Fruit fly (Drosophila melanogaster): ENCODE measurements around the gene CG31909.

The CG31909 gene

DNA sequence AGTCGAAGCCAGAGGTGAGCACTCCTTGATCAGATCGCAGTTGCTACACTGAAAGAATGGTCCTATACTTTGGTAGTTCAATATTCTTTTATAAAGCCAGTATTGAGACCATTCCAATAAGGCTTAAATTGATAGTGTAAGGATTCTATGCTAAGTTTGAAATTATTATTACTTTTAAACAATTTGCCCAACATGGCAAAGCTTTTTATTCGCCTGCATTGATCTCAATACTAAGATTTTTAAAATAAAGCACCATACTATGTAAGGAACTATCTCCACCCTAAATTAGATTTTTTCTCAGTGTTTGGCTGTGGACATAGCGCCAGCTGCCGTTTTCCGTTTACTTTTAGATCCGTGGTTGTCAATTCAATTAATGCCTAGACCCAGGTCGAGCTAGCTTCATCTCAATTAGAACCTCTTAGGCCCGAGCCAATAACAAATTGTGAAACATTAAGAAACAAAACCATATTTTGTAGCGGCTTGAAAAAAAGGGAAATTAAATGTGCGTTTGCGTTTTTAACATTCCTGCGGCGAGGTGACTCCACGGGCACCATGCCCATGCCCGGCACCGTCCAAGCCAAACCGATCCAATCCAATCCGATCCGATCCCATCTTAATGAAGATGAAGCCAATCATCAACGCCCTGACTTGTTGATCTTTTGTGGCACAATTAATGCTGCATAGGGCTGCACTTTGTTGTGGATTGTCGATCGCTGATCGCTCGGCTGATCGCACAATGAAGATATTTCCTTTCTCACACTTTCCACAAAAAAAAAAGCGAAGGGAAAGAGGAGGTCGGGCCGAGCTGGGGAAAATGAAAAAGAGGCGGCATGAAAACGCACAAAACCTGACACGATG is 36.4 kb downstream of the CG31909 start (continued):
- no peak for TF ChIP-seq CG16779 (tag; optimal IDR thresholded peaks at IDR 0.05)
- TF ChIP-seq fkh (GFP tag; optimal IDR thresholded peaks at IDR 0.05), result no peak
- TF ChIP-seq fd85E (GFP tag; optimal IDR thresholded peaks at IDR 0.05), result no peak
- TF ChIP-seq cyc (GFP tag; optimal IDR thresholded peaks at IDR 0.05), result no peak
- no peak for TF ChIP-seq topi (GFP tag; optimal IDR thresholded peaks at IDR 0.05)
- TF ChIP-seq CG10631 (GFP tag; optimal IDR thresholded peaks at IDR 0.05), result peak; percentile 9
- peak; percentile 80 for TF ChIP-seq Eip78C (GFP tag)
- TF ChIP-seq Met (GFP tag; optimal IDR thresholded peaks at IDR 0.05), result no peak
- TF ChIP-seq svp (GFP tag), result peak; percentile 67
- TF ChIP-seq CG8632 (GFP tag; optimal IDR thresholded peaks at IDR 0.05), result no peak
- peak; percentile 4 for TF ChIP-seq lz (GFP tag; optimal IDR thresholded peaks at IDR 0.05)
- TF ChIP-seq dsx (GFP tag; optimal IDR thresholded peaks at IDR 0.05; ENCODE audit: poor library complexity, severe bottlenecking), result no peak
- peak; percentile 26 for TF ChIP-seq OdsH (GFP tag; optimal IDR thresholded peaks at IDR 0.05)
- no peak for TF ChIP-seq CG6276 (GFP tag; optimal IDR thresholded peaks at IDR 0.05)
- TF ChIP-seq Ets21C (GFP tag; optimal IDR thresholded peaks at IDR 0.05), result no peak
- no peak for TF ChIP-seq CG6808 (GFP tag; optimal IDR thresholded peaks at IDR 0.05)
- no peak for TF ChIP-seq CG11902 (GFP tag; optimal IDR thresholded peaks at IDR 0.05)

DNA sequence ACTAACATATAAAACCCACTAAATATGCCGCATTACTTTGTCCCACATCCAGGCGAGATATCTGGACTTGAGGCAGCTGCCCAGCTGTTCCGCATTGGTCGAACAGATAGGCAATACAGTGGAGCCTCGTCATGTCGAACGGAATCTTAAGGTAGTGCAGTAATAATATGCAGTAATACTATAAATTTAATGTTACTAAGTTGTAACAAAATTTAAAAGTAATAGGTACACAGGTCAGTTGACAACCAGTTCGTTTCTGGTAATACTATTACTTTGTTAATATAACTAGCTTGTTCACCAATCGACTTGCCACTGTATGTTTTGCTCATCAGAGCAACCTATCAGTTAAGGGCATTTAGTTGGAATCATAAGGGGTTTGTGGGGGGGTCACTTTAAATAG is 37.7 kb downstream of the CG31909 start:
- TF ChIP-seq CG11762 (GFP tag; optimal IDR thresholded peaks at IDR 0.05; ENCODE audit: insufficient read depth) (no peak), CG8119 (GFP tag; IDR thresholded peaks at IDR 0.05) (no peak), spab (GFP tag; optimal IDR thresholded peaks at IDR 0.05) (peak; percentile 13), CG6792 (GFP tag; optimal IDR thresholded peaks at IDR 0.05) (no peak), CG4318 (GFP tag; optimal IDR thresholded peaks at IDR 0.05) (no peak), cyc (GFP tag; optimal IDR thresholded peaks at IDR 0.05) (no peak), Ets21C (GFP tag; optimal IDR thresholded peaks at IDR 0.05) (no peak), CG6854 (GFP tag; optimal IDR thresholded peaks at IDR 0.05) (no peak), CG7368 (GFP tag; optimal IDR thresholded peaks at IDR 0.05) (no peak), CG11902 (GFP tag; optimal IDR thresholded peaks at IDR 0.05) (no peak), CG6808 (GFP tag; optimal IDR thresholded peaks at IDR 0.05) (peak; percentile 32), eg (GFP tag; IDR thresholded peaks at IDR 0.05) (no peak), fd59A (GFP tag; optimal IDR thresholded peaks at IDR 0.05) (no peak), Sox14 (GFP tag; optimal IDR thresholded peaks at IDR 0.05) (peak; percentile 20), Sox102F (GFP tag; optimal IDR thresholded peaks at IDR 0.05) (peak; percentile 2), esn (GFP tag; optimal IDR thresholded peaks at IDR 0.05) (no peak), Blimp-1 (GFP tag; optimal IDR thresholded peaks at IDR 0.05) (no peak), Sox15 (GFP tag; optimal IDR thresholded peaks at IDR 0.05) (no peak), CG6276 (GFP tag; optimal IDR thresholded peaks at IDR 0.05) (no peak), achi (GFP tag; optimal IDR thresholded peaks at IDR 0.05) (peak; percentile 1), topi (GFP tag; optimal IDR thresholded peaks at IDR 0.05) (no peak), Hr4 (GFP tag; optimal IDR thresholded peaks at IDR 0.05) (no peak), Lpt (GFP tag; optimal IDR thresholded peaks at IDR 0.05) (no peak), CG34406 (GFP tag; optimal IDR thresholded peaks at IDR 0.05) (no peak), CG10669 (GFP tag; optimal IDR thresholded peaks at IDR 0.05) (peak; percentile 35), net (GFP tag; optimal IDR thresholded peaks at IDR 0.05) (no peak), Hr38 (GFP tag; optimal IDR thresholded peaks at IDR 0.05) (no peak), svp (GFP tag) (peak; percentile 58), Smox (GFP tag; optimal IDR thresholded peaks at IDR 0.05) (no peak), CG15336 (GFP tag; IDR thresholded peaks at IDR 0.05) (no peak), fd85E (GFP tag; optimal IDR thresholded peaks at IDR 0.05) (no peak), CG10631 (GFP tag; optimal IDR thresholded peaks at IDR 0.05) (peak; percentile 4), Eip75B (GFP tag; optimal IDR thresholded peaks at IDR 0.05) (no peak), Hr39 (GFP tag; optimal IDR thresholded peaks at IDR 0.05) (no peak), Met (GFP tag; optimal IDR thresholded peaks at IDR 0.05) (no peak), OdsH (GFP tag; optimal IDR thresholded peaks at IDR 0.05) (no peak), acj6 (GFP tag; optimal IDR thresholded peaks at IDR 0.05) (no peak), Gug (GFP tag; IDR thresholded peaks at IDR 0.05) (no peak), CG8319 (GFP tag; optimal IDR thresholded peaks at IDR 0.05) (no peak), CG31627 (GFP tag; optimal IDR thresholded peaks at IDR 0.05) (no peak), CG3919 (GFP tag; optimal IDR thresholded peaks at IDR 0.05) (no peak), Ets96B (tag; optimal IDR thresholded peaks at IDR 0.05) (peak; percentile 45), Eip78C (GFP tag) (peak; percentile 19), fkh (GFP tag; optimal IDR thresholded peaks at IDR 0.05) (no peak)
